Worm (Caenorhabditis elegans) whole organism, L2 larva: ENCODE measurements around the gene R04B5.5.

Experiments used
- F13H6.1 ChIP-seq: sonication (generic microtip); optimal IDR thresholded peaks from 2 replicates; lab custom pipeline; 2016; ENCODE audit warnings: missing genetic modification characterization, missing compliant biosample characterization
- mdl-1 ChIP-seq, 2 experiments: fragments of 150-350 bp in 1 of 2; sonication (generic microtip) in 1 of 2; optimal IDR thresholded peaks; 2 replicates each; lab custom pipeline; 2017; ENCODE audit warnings: missing biosample characterization in 2 of 2, missing genetic modification characterization in 2 of 2
- nhr-23 ChIP-seq: fragments of 150-350 bp; optimal IDR thresholded peaks from 2 replicates; lab custom pipeline; 2014; ENCODE audit warnings: missing biosample characterization, missing genetic modification reagents, missing genetic modification characterization
- nhr-237 ChIP-seq: fragments of 150-350 bp; optimal IDR thresholded peaks from 2 replicates; lab custom pipeline; 2014; ENCODE audit warnings: missing biosample characterization, missing genetic modification characterization
- snpc-4 ChIP-seq: fragments of 150-350 bp; optimal IDR thresholded peaks from 2 replicates; lab custom pipeline; 2014; ENCODE audit warnings: missing biosample characterization, missing genetic modification characterization
- unc-39 ChIP-seq: fragments of 150-350 bp; optimal IDR thresholded peaks from 2 replicates; lab custom pipeline; 2014; ENCODE audit warnings: missing biosample characterization, missing genetic modification characterization
- ztf-4 ChIP-seq: fragments of 150-350 bp; optimal IDR thresholded peaks from 2 replicates; lab custom pipeline; 2014; ENCODE audit warnings: missing biosample characterization, missing genetic modification characterization

DNA sequence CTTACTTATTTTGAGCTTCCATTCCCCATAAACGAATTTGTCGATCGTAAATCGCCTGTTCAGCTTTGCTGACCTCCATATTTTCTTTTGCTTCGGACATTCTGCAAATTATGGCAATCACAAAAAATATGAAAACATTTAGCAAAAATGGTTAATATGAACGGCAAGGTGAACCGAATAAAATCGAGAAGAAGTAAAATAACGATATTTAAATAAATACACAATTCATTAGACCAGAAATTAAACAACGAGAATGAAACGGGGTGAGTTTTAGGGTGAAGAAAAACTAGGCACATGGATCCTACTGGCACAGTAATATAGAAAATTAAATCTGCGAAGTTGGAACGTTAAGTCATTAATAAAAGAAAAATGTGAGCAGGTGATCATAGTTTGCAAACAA lies 42.9 kb downstream of the R04B5.5 start, which contains the start of gene aos-1:
- no peak for TF ChIP-seq mdl-1 (tag; optimal IDR thresholded peaks at IDR 0.05; lab: Kevin White, UChicago)
- TF ChIP-seq nhr-23: no peak
- TF ChIP-seq nhr-237 (tag; lab: Kevin White, UChicago): no peak
- TF ChIP-seq F13H6.1 (tag; lab: Kevin White, UChicago): no peak
- TF ChIP-seq ztf-4 (tag; lab: Kevin White, UChicago): no peak
- TF ChIP-seq unc-39: no peak
- TF ChIP-seq snpc-4 (tag; lab: Kevin White, UChicago): no peak
